Worm (Caenorhabditis elegans) whole organism, L2 larva: ENCODE results near the gene sup-1.
"Not testable (repeated sequence)": the region's sequence is repeated elsewhere in the genome, so short reads cannot be mapped to it uniquely, and the experiment has no call there.

ENCODE experiments used
- F13H6.1 ChIP-seq: sonication (generic microtip); optimal IDR thresholded peaks from 2 replicates; lab custom pipeline; 2016; ENCODE audit warnings: missing genetic modification characterization, missing compliant biosample characterization
- R02D3.7 ChIP-seq: fragments of 150-350 bp; optimal IDR thresholded peaks from 2 replicates; lab custom pipeline; 2014; ENCODE audit warnings: missing biosample characterization, missing genetic modification characterization
- Y55F3AM.14 ChIP-seq: fragments of 200-800 bp; sonication (Bioruptor generic); optimal IDR thresholded peaks from 2 replicates; lab custom pipeline; 2018; ENCODE audit warnings: mild to moderate bottlenecking, missing genetic modification characterization, missing compliant biosample characterization
- ZK546.5 ChIP-seq: sonication (generic microtip); optimal IDR thresholded peaks from 2 replicates; lab custom pipeline; 2017; ENCODE audit warnings: missing biosample characterization, missing genetic modification characterization
- alr-1 ChIP-seq: fragments of 150-350 bp; optimal IDR thresholded peaks from 2 replicates; lab custom pipeline; 2014; ENCODE audit warnings: missing biosample characterization, missing genetic modification characterization
- aly-2 ChIP-seq: fragments of 150-350 bp; optimal IDR thresholded peaks from 2 replicates; lab custom pipeline; 2014; ENCODE audit warnings: missing biosample characterization, missing genetic modification characterization
- ama-1 ChIP-seq: fragments of 150-350 bp; optimal IDR thresholded peaks from 2 replicates; lab custom pipeline; 2018; ENCODE audit warnings: inconsistent platforms
- blmp-1 ChIP-seq: sonication (generic microtip); optimal IDR thresholded peaks from 2 replicates; lab custom pipeline; 2017; ENCODE audit warnings: missing genetic modification characterization, mild to moderate bottlenecking, missing compliant biosample characterization, antibody characterized with exemption, moderate library complexity; ENCODE audit not compliant: insufficient read depth
- crh-2 ChIP-seq: sonication (generic microtip); optimal IDR thresholded peaks from 2 replicates; lab custom pipeline; 2017; ENCODE audit warnings: missing biosample characterization, missing genetic modification characterization
- dmd-4 ChIP-seq: sonication (generic microtip); optimal IDR thresholded peaks from 2 replicates; lab custom pipeline; 2017; ENCODE audit warnings: missing biosample characterization, missing genetic modification characterization
- egl-27 ChIP-seq: sonication (generic microtip); optimal IDR thresholded peaks from 3 replicates; lab custom pipeline; 2017; ENCODE audit warnings: missing biosample characterization, missing genetic modification reagents, missing genetic modification characterization
- elt-1 ChIP-seq: fragments of 150-350 bp; optimal IDR thresholded peaks from 2 replicates; lab custom pipeline; 2014; ENCODE audit warnings: missing biosample characterization, missing genetic modification characterization
- elt-3 ChIP-seq: sonication (generic microtip); optimal IDR thresholded peaks from 2 replicates; lab custom pipeline; 2017; ENCODE audit warnings: missing biosample characterization, missing genetic modification characterization
- gmeb-1 ChIP-seq: fragments of 150-350 bp; optimal IDR thresholded peaks from 2 replicates; lab custom pipeline; 2014; ENCODE audit warnings: missing biosample characterization, missing genetic modification characterization
- lin-13 ChIP-seq: fragments of 150-350 bp; optimal IDR thresholded peaks from 2 replicates; lab custom pipeline; 2014; ENCODE audit warnings: missing biosample characterization, missing genetic modification reagents, missing genetic modification characterization
- lin-39 ChIP-seq: fragments of 150-350 bp; optimal IDR thresholded peaks from 2 replicates; lab custom pipeline; 2014; ENCODE audit warnings: missing biosample characterization, missing genetic modification reagents, missing genetic modification characterization
- lsy-2 ChIP-seq, 2 experiments: fragments of 150-350 bp in 1 of 2; sonication (generic microtip) in 1 of 2; optimal IDR thresholded peaks; 2 replicates each; lab custom pipeline; 2014 to 2017; ENCODE audit warnings: missing biosample characterization in 2 of 2, missing genetic modification characterization in 2 of 2
- mab-5 ChIP-seq: fragments of 150-350 bp; optimal IDR thresholded peaks from 2 replicates; lab custom pipeline; 2014; ENCODE audit warnings: missing biosample characterization, missing genetic modification characterization
- mbf-1 ChIP-seq: sonication (generic microtip); optimal IDR thresholded peaks from 2 replicates; lab custom pipeline; 2017; ENCODE audit warnings: missing biosample characterization, missing genetic modification characterization
- mdl-1 ChIP-seq, 2 experiments: fragments of 150-350 bp in 1 of 2; sonication (generic microtip) in 1 of 2; optimal IDR thresholded peaks; 2 replicates each; lab custom pipeline; 2017; ENCODE audit warnings: missing biosample characterization in 2 of 2, missing genetic modification characterization in 2 of 2
- nhr-10 ChIP-seq: sonication (generic microtip); optimal IDR thresholded peaks from 2 replicates; lab custom pipeline; 2017; ENCODE audit warnings: missing biosample characterization, missing genetic modification characterization
- nhr-11 ChIP-seq: fragments of 150-350 bp; optimal IDR thresholded peaks from 2 replicates; lab custom pipeline; 2014; ENCODE audit warnings: missing biosample characterization, missing genetic modification characterization
- nhr-12 ChIP-seq: fragments of 150-350 bp; optimal IDR thresholded peaks from 2 replicates; lab custom pipeline; 2014; ENCODE audit warnings: missing biosample characterization, missing genetic modification characterization
- nhr-21 ChIP-seq: fragments of 150-350 bp; optimal IDR thresholded peaks from 2 replicates; lab custom pipeline; 2014; ENCODE audit warnings: missing biosample characterization, missing genetic modification characterization
- nhr-237 ChIP-seq: fragments of 150-350 bp; optimal IDR thresholded peaks from 2 replicates; lab custom pipeline; 2014; ENCODE audit warnings: missing biosample characterization, missing genetic modification characterization
- nhr-25 ChIP-seq: fragments of 150-350 bp; sonication (generic microtip); optimal IDR thresholded peaks from 3 replicates; lab custom pipeline; 2014; ENCODE audit warnings: missing biosample characterization, missing genetic modification characterization
- nhr-6 ChIP-seq: fragments of 150-350 bp; optimal IDR thresholded peaks from 2 replicates; lab custom pipeline; 2014; ENCODE audit warnings: missing biosample characterization, missing genetic modification characterization
- nhr-77 ChIP-seq: fragments of 150-350 bp; optimal IDR thresholded peaks from 2 replicates; lab custom pipeline; 2014; ENCODE audit warnings: missing biosample characterization, missing genetic modification characterization
- peb-1 ChIP-seq: fragments of 150-350 bp; optimal IDR thresholded peaks from 2 replicates; lab custom pipeline; 2014; ENCODE audit warnings: missing biosample characterization, missing genetic modification characterization
- sem-4 ChIP-seq: fragments of 150-350 bp; optimal IDR thresholded peaks from 2 replicates; lab custom pipeline; 2014; ENCODE audit warnings: missing biosample characterization, missing genetic modification reagents, missing genetic modification characterization
- skn-1 ChIP-seq: sonication (generic microtip); optimal IDR thresholded peaks from 2 replicates; lab custom pipeline; 2017; ENCODE audit warnings: missing biosample characterization, missing genetic modification characterization
- sma-3 ChIP-seq: sonication (generic microtip); optimal IDR thresholded peaks from 2 replicates; lab custom pipeline; 2016; ENCODE audit warnings: missing genetic modification reagents, missing genetic modification characterization, missing compliant biosample characterization
- sma-9 ChIP-seq, 2 experiments: fragments of 150-350 bp in 1 of 2; sonication (generic microtip) in 1 of 2; optimal IDR thresholded peaks; 2 replicates each; lab custom pipeline; 2014 to 2016; ENCODE audit warnings: missing genetic modification characterization in 2 of 2, mild to moderate bottlenecking in 1 of 2, missing biosample characterization in 1 of 2, missing compliant biosample characterization in 1 of 2, missing genetic modification reagents in 1 of 2, moderate library complexity in 1 of 2
- snpc-4 ChIP-seq: fragments of 150-350 bp; optimal IDR thresholded peaks from 2 replicates; lab custom pipeline; 2014; ENCODE audit warnings: missing biosample characterization, missing genetic modification characterization
- unc-39 ChIP-seq: fragments of 150-350 bp; optimal IDR thresholded peaks from 2 replicates; lab custom pipeline; 2014; ENCODE audit warnings: missing biosample characterization, missing genetic modification characterization
- unc-55 ChIP-seq: fragments of 150-350 bp; sonication (generic microtip); optimal IDR thresholded peaks from 3 replicates; lab custom pipeline; 2014; ENCODE audit warnings: missing biosample characterization, missing genetic modification reagents, missing genetic modification characterization
- zag-1 ChIP-seq: fragments of 150-350 bp; optimal IDR thresholded peaks from 2 replicates; lab custom pipeline; 2014; ENCODE audit warnings: missing biosample characterization, missing genetic modification characterization
- ztf-1 ChIP-seq: fragments of 200-800 bp; sonication (Bioruptor generic); conservative IDR thresholded peaks from 2 replicates; pipeline ENCODE4 v1.3.6; 2022; ENCODE audit warnings: missing genetic modification characterization, missing compliant biosample characterization
- ztf-11 ChIP-seq: sonication (generic microtip); optimal IDR thresholded peaks from 2 replicates; lab custom pipeline; 2017; ENCODE audit warnings: missing biosample characterization, missing genetic modification characterization

The sup-1 gene

ce11 chrIII:11773581-11773980, 36.2 kb upstream of the sup-1 start, which contains the start of gene gbf-1:
gbf-1 (minus strand) TSS chrIII:11773681.
- TF ChIP-seq zag-1 (tag; lab: Kevin White, UChicago); nhr-12; sem-4 (tag; lab: Kevin White, UChicago): not testable (repeated sequence)
- TF ChIP-seq, all 48 proteins: peak for 0; not testable (repeated sequence) for 48

DNA sequence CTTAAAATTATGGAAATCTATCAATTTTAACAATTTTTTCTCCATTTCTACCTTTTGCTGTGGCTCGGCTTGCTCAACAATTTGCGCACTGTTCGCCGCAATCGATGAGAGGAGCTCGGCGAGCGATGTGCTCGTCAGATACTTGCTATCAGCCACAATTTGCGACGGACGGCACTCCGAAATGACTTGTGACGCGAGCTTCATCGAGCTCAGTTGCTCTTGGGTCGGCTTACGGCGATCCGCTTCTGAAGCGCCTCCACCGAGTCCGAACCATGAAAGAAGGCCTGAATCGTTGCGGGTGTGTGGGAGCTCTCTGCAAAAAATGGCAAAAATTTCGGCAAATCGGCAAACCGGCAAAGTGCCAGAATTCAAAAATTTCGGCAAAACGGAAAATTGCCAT, 23.2 kb upstream of the sup-1 start:
- TF ChIP-seq ZK546.5 (no peak), nhr-25 (tag; lab: Kevin White, UChicago) (no peak), snpc-4 (tag; lab: Kevin White, UChicago) (no peak), mdl-1 (tag; optimal IDR thresholded peaks at IDR 0.05; lab: Kevin White, UChicago) (no peak), nhr-10 (tag; lab: Kevin White, UChicago) (no peak), lin-39 (no peak), ztf-1 (GFP tag; lab: Robert Waterston, UW) (no peak), nhr-6 (tag; lab: Kevin White, UChicago) (no peak)

DNA sequence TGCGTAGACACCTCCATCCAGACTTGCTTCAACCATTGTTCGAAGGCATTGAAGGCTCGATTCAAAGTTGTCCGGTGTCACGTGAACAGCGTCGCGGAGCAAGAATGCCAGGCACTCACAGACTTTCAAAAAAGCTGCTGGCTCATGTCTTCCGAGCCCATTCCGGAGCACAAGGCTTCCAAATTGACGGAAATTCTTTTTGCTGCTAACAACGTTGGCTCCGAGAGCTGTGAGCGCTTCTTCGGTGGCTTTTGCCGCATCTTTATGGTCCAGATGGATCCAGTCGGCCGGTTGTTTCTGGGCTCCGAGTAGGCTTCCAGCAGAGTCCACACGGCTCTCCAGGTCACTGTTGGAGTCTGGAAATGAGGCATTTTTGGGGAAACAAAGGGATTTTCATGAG, 20.5 kb upstream of the sup-1 start:
- TF ChIP-seq nhr-11 (tag; lab: Kevin White, UChicago) (no peak), mdl-1 (tag; optimal IDR thresholded peaks at IDR 0.05; lab: Kevin White, UChicago) (no peak), nhr-6 (tag; lab: Kevin White, UChicago) (no peak), blmp-1 (tag; lab: Kevin White, UChicago) (no peak), dmd-4 (tag; lab: Kevin White, UChicago) (no peak), egl-27 (tag; lab: Kevin White, UChicago) (no peak), aly-2 (tag; lab: Kevin White, UChicago) (no peak), zag-1 (tag; lab: Kevin White, UChicago) (no peak), gmeb-1 (tag; lab: Kevin White, UChicago) (no peak), ztf-11 (tag; lab: Kevin White, UChicago) (no peak), sma-9 (GFP tag; optimal IDR thresholded peaks at IDR 0.05; lab: Kevin White, UChicago) (no peak), sma-9 (tag; optimal IDR thresholded peaks at IDR 0.05; lab: Kevin White, UChicago) (no peak)

- TF ChIP-seq nhr-77 (tag; lab: Kevin White, UChicago) = no peak
- no peak for TF ChIP-seq nhr-6 (tag; lab: Kevin White, UChicago)
- TF ChIP-seq lin-13 (GFP tag; lab: Kevin White, UChicago) = no peak
Observed at ce11 chrIII:11750817-11751216, 13.4 kb upstream of the sup-1 start.

DNA sequence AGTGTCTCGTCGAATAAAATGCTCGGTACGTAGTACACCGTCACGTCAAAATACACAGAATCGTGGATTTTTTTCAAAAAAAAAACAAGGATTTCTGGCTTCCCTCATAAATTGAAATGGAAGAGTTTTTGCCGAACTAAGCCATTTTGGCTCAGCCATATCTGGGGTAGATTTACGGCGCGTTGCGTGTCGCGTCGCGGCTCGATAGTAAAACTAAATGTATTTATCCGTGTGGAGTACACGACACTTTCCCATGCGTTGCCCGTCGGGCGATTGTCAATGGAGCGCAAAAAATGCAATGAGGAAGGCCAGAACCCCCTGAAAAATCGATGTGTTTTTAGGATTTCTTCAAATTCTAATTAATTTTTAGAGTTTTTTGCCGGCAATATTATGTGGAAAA, 12.8 kb upstream of the sup-1 start:
- TF ChIP-seq nhr-12 = no peak
- TF ChIP-seq lin-13 (GFP tag; lab: Kevin White, UChicago) = no peak
- no peak for TF ChIP-seq mab-5
- TF ChIP-seq snpc-4 (tag; lab: Kevin White, UChicago) = no peak
- no peak for TF ChIP-seq nhr-21
- no peak for TF ChIP-seq sma-3 (GFP tag; lab: Kevin White, UChicago)
- TF ChIP-seq ama-1 (lab: Kevin White, UChicago) = no peak
- no peak for TF ChIP-seq unc-55 (GFP tag; lab: Kevin White, UChicago)
- no peak for TF ChIP-seq F13H6.1 (tag; lab: Kevin White, UChicago)

- peak; percentile 81 for TF ChIP-seq F13H6.1 (tag; lab: Kevin White, UChicago)
- TF ChIP-seq lin-13 (GFP tag; lab: Kevin White, UChicago) = peak; percentile 76
- TF ChIP-seq alr-1 = no peak
- no peak for TF ChIP-seq nhr-12
- TF ChIP-seq nhr-237 (tag; lab: Kevin White, UChicago) = no peak
- no peak for TF ChIP-seq mdl-1 (tag; optimal IDR thresholded peaks at IDR 0.05; lab: Kevin White, UChicago)
- TF ChIP-seq lsy-2 (tag; optimal IDR thresholded peaks at IDR 0.05; lab: Kevin White, UChicago) = peak; percentile 66 to 87
- peak; percentile 91 for TF ChIP-seq sem-4 (tag; lab: Kevin White, UChicago)
- TF ChIP-seq dmd-4 (tag; lab: Kevin White, UChicago) = no peak
- TF ChIP-seq ZK546.5 = no peak
- TF ChIP-seq unc-39 (tag; lab: Kevin White, UChicago) = no peak
- TF ChIP-seq mbf-1 (tag; lab: Kevin White, UChicago) = no peak
- peak; percentile 76 for TF ChIP-seq crh-2 (tag; lab: Kevin White, UChicago)
- peak; percentile 48 for TF ChIP-seq blmp-1 (tag; lab: Kevin White, UChicago)
- peak; percentile 48 for TF ChIP-seq egl-27 (tag; lab: Kevin White, UChicago)
- TF ChIP-seq ztf-1 (GFP tag; lab: Robert Waterston, UW) = no peak
- peak; percentile 40 for TF ChIP-seq snpc-4 (tag; lab: Kevin White, UChicago)
- no peak for TF ChIP-seq Y55F3AM.14 (GFP tag; lab: Kevin White, UChicago)
- no peak for TF ChIP-seq ama-1 (lab: Kevin White, UChicago)
- TF ChIP-seq nhr-25 (tag; lab: Kevin White, UChicago) = peak; percentile 79
- TF ChIP-seq nhr-10 (tag; lab: Kevin White, UChicago) = no peak
- TF ChIP-seq elt-1 (tag; lab: Kevin White, UChicago) = no peak
- no peak for TF ChIP-seq zag-1 (tag; lab: Kevin White, UChicago)
- no peak for TF ChIP-seq nhr-77 (tag; lab: Kevin White, UChicago)
- no peak for TF ChIP-seq elt-3 (tag; lab: Kevin White, UChicago)
- no peak for TF ChIP-seq skn-1 (tag; lab: Kevin White, UChicago)
- TF ChIP-seq R02D3.7 (tag; lab: Kevin White, UChicago) = no peak
- no peak for TF ChIP-seq lin-39
- TF ChIP-seq peb-1 (tag; lab: Kevin White, UChicago) = no peak
- no peak for TF ChIP-seq aly-2 (tag; lab: Kevin White, UChicago)
- TF ChIP-seq gmeb-1 (tag; lab: Kevin White, UChicago) = peak; percentile 98
- no peak for TF ChIP-seq ztf-11 (tag; lab: Kevin White, UChicago)
Observed at ce11 chrIII:11746718-11747117, 9.3 kb upstream of the sup-1 start, which contains the start of gene mrt-2. mrt-2 (plus strand) TSS chrIII:11746766.
